Fruit fly (Drosophila melanogaster) whole organism, embryonic: ENCODE measurements around the gene ohgt.

Experiments used
- Atf-2 ChIP-seq: fragments of 200-800 bp; sonication (Bioruptor generic); optimal IDR thresholded peaks from 2 replicates; lab custom pipeline; 2016; ENCODE audit warnings: missing biosample characterization, missing genetic modification characterization
- Atf6 ChIP-seq: fragments of 200-800 bp; sonication (Bioruptor generic); IDR thresholded peaks from 2 replicates; pipeline ENCODE4 v1.3.6; 2022; ENCODE audit warnings: missing biosample characterization, missing genetic modification characterization
- CG10462 ChIP-seq: fragments of 200-800 bp; sonication (Bioruptor generic); optimal IDR thresholded peaks from 2 replicates; lab custom pipeline; 2016; ENCODE audit warnings: missing biosample characterization, missing genetic modification characterization
- CG10565 ChIP-seq: fragments of 200-800 bp; sonication (Bioruptor generic); optimal IDR thresholded peaks from 3 replicates; lab custom pipeline; 2016; ENCODE audit warnings: missing biosample characterization, mild to moderate bottlenecking, missing genetic modification characterization
- CG11247 ChIP-seq: fragments of 200-800 bp; sonication (Bioruptor generic); IDR thresholded peaks from 2 replicates; pipeline ENCODE4 v1.3.6; 2022; ENCODE audit warnings: missing biosample characterization, missing genetic modification characterization
- CG12219 ChIP-seq: fragments of 200-800 bp; sonication (Bioruptor generic); optimal IDR thresholded peaks from 3 replicates; lab custom pipeline; 2018; ENCODE audit warnings: missing biosample characterization, mild to moderate bottlenecking, missing genetic modification characterization
- CG14441 ChIP-seq: fragments of 200-800 bp; sonication (Bioruptor generic); IDR thresholded peaks from 2 replicates; pipeline ENCODE4 v1.3.6; 2022; ENCODE audit warnings: missing biosample characterization, missing genetic modification characterization
- CG1647 ChIP-seq: fragments of 200-800 bp; sonication (Bioruptor generic); optimal IDR thresholded peaks from 3 replicates; lab custom pipeline; 2016; ENCODE audit warnings: missing biosample characterization, missing genetic modification characterization
- CG17359 ChIP-seq: fragments of 200-800 bp; sonication (Bioruptor generic); optimal IDR thresholded peaks from 3 replicates; lab custom pipeline; 2018; ENCODE audit warnings: missing biosample characterization, mild to moderate bottlenecking, missing genetic modification characterization, moderate library complexity
- CG17385 ChIP-seq: fragments of 200-800 bp; sonication (Bioruptor generic); optimal IDR thresholded peaks from 3 replicates; lab custom pipeline; 2018; ENCODE audit warnings: missing biosample characterization, mild to moderate bottlenecking, missing genetic modification characterization
- CG3065 ChIP-seq: fragments of 200-800 bp; sonication (Bioruptor generic); optimal IDR thresholded peaks from 2 replicates; lab custom pipeline; 2016; ENCODE audit warnings: missing biosample characterization, missing genetic modification characterization
- CG32532 ChIP-seq: fragments of 200-800 bp; sonication (Bioruptor generic); IDR thresholded peaks from 2 replicates; pipeline ENCODE4 v1.3.6; 2022; ENCODE audit warnings: missing biosample characterization, missing genetic modification characterization
- CG3847 ChIP-seq: fragments of 200-800 bp; sonication (Bioruptor generic); IDR thresholded peaks from 2 replicates; pipeline ENCODE4 v1.3.6; 2022; ENCODE audit warnings: missing biosample characterization, missing genetic modification characterization
- CG4854 ChIP-seq: fragments of 200-800 bp; sonication (Bioruptor generic); optimal IDR thresholded peaks from 2 replicates; lab custom pipeline; 2016; ENCODE audit warnings: missing biosample characterization, missing genetic modification characterization, inconsistent platforms
- CG7271 ChIP-seq: fragments of 200-800 bp; sonication (Bioruptor generic); optimal IDR thresholded peaks from 2 replicates; lab custom pipeline; 2018; ENCODE audit warnings: missing biosample characterization, mild to moderate bottlenecking, missing genetic modification characterization, moderate library complexity
- CG8924 ChIP-seq: fragments of 200-800 bp; optimal IDR thresholded peaks from 3 replicates; lab custom pipeline; 2019; ENCODE audit warnings: missing biosample characterization, mild to moderate bottlenecking, missing genetic modification characterization, moderate library complexity
- CG8944 ChIP-seq: fragments of 200-800 bp; sonication (Bioruptor generic); optimal IDR thresholded peaks from 3 replicates; lab custom pipeline; 2016; ENCODE audit warnings: missing biosample characterization, missing genetic modification characterization
- Chrac-16 ChIP-seq: fragments of 200-800 bp; sonication (Bioruptor generic); optimal IDR thresholded peaks from 3 replicates; lab custom pipeline; 2016; ENCODE audit warnings: missing biosample characterization, missing genetic modification characterization
- CkIIα-i1 ChIP-seq: fragments of 200-800 bp; sonication (Bioruptor generic); IDR thresholded peaks from 2 replicates; pipeline ENCODE4 v1.3.6; 2022; ENCODE audit warnings: missing biosample characterization, missing genetic modification characterization
- D ChIP-seq, 2 experiments: fragments of 200-800 bp in 1 of 2; fragments of >200 bp in 1 of 2; sonication (Bioruptor generic) in 1 of 2; optimal IDR thresholded peaks; 2 replicates in 1 of 2; 3 replicates in 1 of 2; lab custom pipeline; 2017; ENCODE audit warnings: mild to moderate bottlenecking in 1 of 2, missing biosample characterization in 1 of 2, missing genetic modification characterization in 1 of 2, missing genetic modification reagents in 1 of 2
- Dbx ChIP-seq: fragments of 200-800 bp; sonication (Bioruptor generic); IDR thresholded peaks from 3 replicates; pipeline ENCODE4 v1.3.6; 2022; ENCODE audit warnings: missing biosample characterization, missing genetic modification characterization
- Eip74EF ChIP-seq, 2 experiments: fragments of 200-800 bp in 1 of 2; fragments of >200 bp in 1 of 2; sonication (Bioruptor generic) in 1 of 2; optimal IDR thresholded peaks; 2 replicates each; lab custom pipeline; 2017 to 2019; ENCODE audit warnings: missing biosample characterization in 2 of 2, missing genetic modification characterization in 2 of 2, mild to moderate bottlenecking in 1 of 2, moderate library complexity in 1 of 2
- MTF-1 ChIP-seq: fragments of 200-800 bp; sonication (Bioruptor generic); optimal IDR thresholded peaks from 2 replicates; lab custom pipeline; 2018; ENCODE audit warnings: missing biosample characterization, mild to moderate bottlenecking, missing genetic modification characterization, borderline replicate concordance
- Nf-YA ChIP-seq: fragments of 200-800 bp; sonication (Bioruptor generic); IDR thresholded peaks from 2 replicates; pipeline ENCODE4 v1.3.6; 2022; ENCODE audit warnings: missing biosample characterization, missing genetic modification characterization
- Oaz ChIP-seq: fragments of 200-800 bp; sonication (Bioruptor generic); IDR thresholded peaks from 2 replicates; pipeline ENCODE4 v1.3.6; 2022; ENCODE audit warnings: missing biosample characterization, missing genetic modification characterization
- Ravus ChIP-seq: fragments of 200-800 bp; sonication (Bioruptor generic); IDR thresholded peaks from 2 replicates; pipeline ENCODE4 v1.3.6; 2022; ENCODE audit warnings: missing biosample characterization, missing genetic modification characterization
- Rfx ChIP-seq: fragments of 200-800 bp; sonication (Bioruptor generic); IDR thresholded peaks from 2 replicates; pipeline ENCODE4 v1.3.6; 2022; ENCODE audit warnings: missing biosample characterization, missing genetic modification characterization
- Ssrp ChIP-seq: fragments of 200-800 bp; sonication (Bioruptor generic); optimal IDR thresholded peaks from 2 replicates; lab custom pipeline; 2018; ENCODE audit warnings: missing biosample characterization, mild to moderate bottlenecking, missing genetic modification characterization, moderate library complexity
- YL-1 ChIP-seq: fragments of 200-800 bp; sonication (Bioruptor generic); optimal IDR thresholded peaks from 3 replicates; lab custom pipeline; 2017; ENCODE audit warnings: missing biosample characterization, mild to moderate bottlenecking, missing genetic modification characterization
- abd-A ChIP-seq: fragments of 200-800 bp; sonication (Bioruptor generic); optimal IDR thresholded peaks from 3 replicates; lab custom pipeline; 2019; ENCODE audit warnings: missing biosample characterization, mild to moderate bottlenecking, missing genetic modification characterization, moderate library complexity
- cad ChIP-seq: fragments of >200 bp; optimal IDR thresholded peaks from 2 replicates; lab custom pipeline; 2017; ENCODE audit warnings: missing biosample characterization, missing genetic modification characterization
- cato ChIP-seq: fragments of 200-800 bp; sonication (Bioruptor generic); optimal IDR thresholded peaks from 2 replicates; lab custom pipeline; 2016; ENCODE audit warnings: missing biosample characterization, missing genetic modification characterization, borderline replicate concordance
- crol ChIP-seq: fragments of 200-800 bp; sonication (Bioruptor generic); IDR thresholded peaks from 2 replicates; pipeline ENCODE4 v1.3.6; 2022; ENCODE audit warnings: missing biosample characterization, missing genetic modification characterization
- exex ChIP-seq: fragments of 200-800 bp; sonication (Bioruptor generic); optimal IDR thresholded peaks from 4 replicates; lab custom pipeline; 2018; ENCODE audit warnings: missing biosample characterization, mild to moderate bottlenecking, missing genetic modification characterization, moderate library complexity
- fd102C ChIP-seq: fragments of 200-800 bp; sonication (Bioruptor generic); optimal IDR thresholded peaks from 2 replicates; lab custom pipeline; 2018; ENCODE audit warnings: missing biosample characterization, mild to moderate bottlenecking, missing genetic modification characterization, moderate library complexity
- h ChIP-seq: fragments of >200 bp; optimal IDR thresholded peaks from 2 replicates; lab custom pipeline; 2017
- lola ChIP-seq, 3 experiments: fragments of >200 bp in 2 of 3; fragments of 200-800 bp in 1 of 3; sonication (Bioruptor generic) in 1 of 3; optimal IDR thresholded peaks; 2 replicates each; lab custom pipeline; 2017 to 2019; ENCODE audit warnings: missing biosample characterization in 3 of 3, missing genetic modification characterization in 3 of 3, mild to moderate bottlenecking in 1 of 3, moderate library complexity in 1 of 3
- mirr ChIP-seq: fragments of 200-800 bp; sonication (Bioruptor generic); optimal IDR thresholded peaks from 3 replicates; lab custom pipeline; 2018; ENCODE audit warnings: missing biosample characterization, mild to moderate bottlenecking, missing genetic modification characterization
- onecut ChIP-seq: fragments of 200-800 bp; sonication (Bioruptor generic); IDR thresholded peaks from 2 replicates; pipeline ENCODE4 v1.3.6; 2022; ENCODE audit warnings: missing biosample characterization, missing genetic modification characterization
- p53 ChIP-seq: fragments of 200-800 bp; sonication (Bioruptor generic); optimal IDR thresholded peaks from 2 replicates; lab custom pipeline; 2016; ENCODE audit warnings: missing biosample characterization, missing genetic modification characterization
- peb ChIP-seq: fragments of 200-800 bp; sonication (Bioruptor generic); IDR thresholded peaks from 2 replicates; pipeline ENCODE4 v1.3.6; 2022; ENCODE audit warnings: missing biosample characterization, missing genetic modification characterization
- schlank ChIP-seq: fragments of 200-800 bp; sonication (Bioruptor generic); optimal IDR thresholded peaks from 2 replicates; lab custom pipeline; 2018; ENCODE audit warnings: missing biosample characterization, mild to moderate bottlenecking, missing genetic modification characterization
- sd ChIP-seq: fragments of 200-800 bp; sonication (Bioruptor generic); optimal IDR thresholded peaks from 3 replicates; lab custom pipeline; 2018; ENCODE audit warnings: missing biosample characterization, mild to moderate bottlenecking, missing genetic modification characterization, moderate library complexity
- sens ChIP-seq: fragments of 200-800 bp; sonication (Bioruptor generic); peaks from one replicate; lab custom pipeline; 2016; ENCODE audit warnings: missing biosample characterization, missing genetic modification characterization
- sisA ChIP-seq: fragments of 200-800 bp; sonication (Bioruptor generic); IDR thresholded peaks from 2 replicates; pipeline ENCODE4 v1.3.6; 2022; ENCODE audit warnings: missing biosample characterization, missing genetic modification characterization
- slbo ChIP-seq: fragments of 200-800 bp; sonication (Bioruptor generic); IDR thresholded peaks from 2 replicates; pipeline ENCODE4 v1.3.6; 2022; ENCODE audit warnings: missing biosample characterization, missing genetic modification characterization
- stc ChIP-seq: fragments of 200-800 bp; sonication (Bioruptor generic); IDR thresholded peaks from 2 replicates; pipeline ENCODE4 v1.3.6; 2022; ENCODE audit warnings: missing biosample characterization, missing genetic modification characterization
- tap ChIP-seq: fragments of 200-800 bp; optimal IDR thresholded peaks from 3 replicates; lab custom pipeline; 2019; ENCODE audit warnings: missing biosample characterization, mild to moderate bottlenecking, missing genetic modification characterization, moderate library complexity
- tin ChIP-seq: fragments of 200-800 bp; sonication (Bioruptor generic); optimal IDR thresholded peaks from 3 replicates; lab custom pipeline; 2016; ENCODE audit warnings: missing biosample characterization, missing genetic modification characterization
- trem ChIP-seq: fragments of 200-800 bp; optimal IDR thresholded peaks from 3 replicates; lab custom pipeline; 2019; ENCODE audit warnings: missing biosample characterization, mild to moderate bottlenecking, missing genetic modification characterization, moderate library complexity
- zf30C ChIP-seq: fragments of 200-800 bp; sonication (Bioruptor generic); optimal IDR thresholded peaks from 3 replicates; lab custom pipeline; 2018; ENCODE audit warnings: missing biosample characterization, mild to moderate bottlenecking, missing genetic modification characterization
- zfh2 ChIP-seq: fragments of 200-800 bp; sonication (Bioruptor generic); optimal IDR thresholded peaks from 2 replicates; lab custom pipeline; 2016; ENCODE audit warnings: missing biosample characterization, missing genetic modification characterization

Gene ohgt

dm6 chr3R:10053559-10053958, 4.6 kb downstream of the ohgt start (continued):
- TF ChIP-seq schlank (tag; lab: Kevin White, UChicago), result no peak
- no peak for TF ChIP-seq crol (GFP tag; lab: Robert Waterston, UW)
- no peak for TF ChIP-seq lola (GFP tag; optimal IDR thresholded peaks at IDR 0.05; lab: Kevin White, UChicago)
- TF ChIP-seq CG3847, result no peak
- no peak for TF ChIP-seq Atf-2 (GFP tag; lab: Kevin White, UChicago)
- no peak for TF ChIP-seq CG10565 (GFP tag; lab: Kevin White, UChicago)
- no peak for TF ChIP-seq Nf-YA (GFP tag; lab: Robert Waterston, UW)
- TF ChIP-seq sisA, result no peak
- TF ChIP-seq CG17385 (GFP tag; lab: Kevin White, UChicago), result peak; percentile 18
- TF ChIP-seq D (optimal IDR thresholded peaks at IDR 0.05; lab: Kevin White, UChicago), result no peak
- no peak for TF ChIP-seq D (GFP tag; optimal IDR thresholded peaks at IDR 0.05; lab: Kevin White, UChicago)
- TF ChIP-seq CG4854, result no peak
- peak; percentile 19 for TF ChIP-seq CG7271 (tag; lab: Kevin White, UChicago)
- no peak for TF ChIP-seq CG8944
- TF ChIP-seq sens (GFP tag; lab: Kevin White, UChicago), result no peak
- TF ChIP-seq fd102C (GFP tag; lab: Kevin White, UChicago), result no peak
- TF ChIP-seq mirr (GFP tag; lab: Kevin White, UChicago), result peak; percentile 4
- no peak for TF ChIP-seq CG1647 (GFP tag; lab: Kevin White, UChicago)
- no peak for TF ChIP-seq trem
- no peak for TF ChIP-seq abd-A
- TF ChIP-seq Oaz (GFP tag; lab: Robert Waterston, UW), result no peak
- TF ChIP-seq Atf6 (GFP tag; lab: Robert Waterston, UW), result no peak
- no peak for TF ChIP-seq h (lab: Kevin White, UChicago)
- no peak for TF ChIP-seq Ssrp (tag; lab: Kevin White, UChicago)
- TF ChIP-seq slbo, result no peak
- TF ChIP-seq CG17359 (tag; lab: Kevin White, UChicago), result peak; percentile 6
- no peak for TF ChIP-seq Dbx (GFP tag; lab: Robert Waterston, UW)
- TF ChIP-seq zf30C (GFP tag; lab: Kevin White, UChicago), result no peak
- TF ChIP-seq exex (tag; lab: Kevin White, UChicago), result no peak
- TF ChIP-seq p53, result no peak
- no peak for TF ChIP-seq tap (tag; lab: Kevin White, UChicago)
- no peak for TF ChIP-seq CG3065 (GFP tag; lab: Kevin White, UChicago)
- TF ChIP-seq CG11247 (GFP tag; lab: Robert Waterston, UW), result no peak
- no peak for TF ChIP-seq tin (GFP tag; lab: Kevin White, UChicago)
- TF ChIP-seq CkIIα-i1 (GFP tag; lab: Robert Waterston, UW), result no peak
- TF ChIP-seq CG14441, result no peak
- no peak for TF ChIP-seq YL-1 (GFP tag; lab: Kevin White, UChicago)
- no peak for TF ChIP-seq CG10462 (GFP tag; lab: Kevin White, UChicago)
- TF ChIP-seq onecut, result no peak
- 0 out of 2 replicates have a peak, but pooled peaks have one; percentile 5 for TF ChIP-seq Rfx (GFP tag; lab: Robert Waterston, UW)
- TF ChIP-seq Chrac-16 (GFP tag; lab: Kevin White, UChicago), result no peak
- TF ChIP-seq Ravus (GFP tag; lab: Robert Waterston, UW), result no peak
- TF ChIP-seq zfh2, result no peak
- TF ChIP-seq stc, result peak; percentile 49; the same call in 1 of the 2 replicates
- no peak for TF ChIP-seq cato (GFP tag; lab: Kevin White, UChicago)
- no peak for TF ChIP-seq CG8924 (tag; lab: Kevin White, UChicago)
- TF ChIP-seq cad, result no peak
- no peak for TF ChIP-seq CG32532 (GFP tag; lab: Robert Waterston, UW)
- TF ChIP-seq CG12219 (GFP tag; lab: Kevin White, UChicago), result peak; percentile 45
- TF ChIP-seq Eip74EF (GFP tag; optimal IDR thresholded peaks at IDR 0.05; lab: Kevin White, UChicago), result no peak
- no peak for TF ChIP-seq peb
- TF ChIP-seq MTF-1 (GFP tag; lab: Kevin White, UChicago), result peak; percentile 8
- no peak for TF ChIP-seq sd (tag; lab: Kevin White, UChicago)
